Worm (Caenorhabditis elegans): ENCODE data around the gene B0302.4.

DNA sequence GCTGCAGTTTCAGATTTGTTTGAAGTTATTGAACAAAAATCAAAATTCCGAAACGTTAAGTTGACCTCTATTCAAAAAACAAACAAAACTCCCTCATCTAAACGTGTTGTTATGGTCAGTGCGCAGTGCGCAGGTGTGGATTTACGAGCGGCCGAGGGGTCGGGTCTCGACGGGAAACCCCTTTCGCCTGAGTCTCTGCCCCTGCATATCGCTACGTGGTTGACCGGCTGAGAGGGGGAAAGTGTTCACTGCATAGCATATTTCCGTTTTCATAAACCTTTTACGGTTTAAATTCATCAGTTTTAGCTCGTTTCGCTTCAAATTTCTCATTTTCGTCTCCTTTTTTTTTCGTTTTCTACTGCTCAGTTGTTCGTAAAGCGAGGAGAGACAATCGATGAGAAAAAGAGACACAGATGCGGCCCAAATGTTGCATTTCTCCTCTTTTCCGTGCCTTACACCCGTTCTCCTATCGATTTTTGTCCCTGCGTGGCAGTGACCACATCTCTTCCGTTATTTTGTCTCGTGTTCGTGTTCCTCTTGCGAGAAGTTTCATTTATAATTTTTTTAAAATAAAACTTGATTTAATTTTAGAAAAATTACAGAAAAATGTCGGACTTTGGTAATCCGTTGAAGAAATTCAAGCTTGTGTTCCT, 45.4 kb upstream of the B0302.4 start, which contains the start of gene rab-6.2:
- TF ChIP-seq ceh-90 (tag; optimal IDR thresholded peaks at IDR 0.05): no peak
- TF ChIP-seq fkh-4 (tag; optimal IDR thresholded peaks at IDR 0.05; ENCODE audit: borderline replicate concordance): no peak
- no peak for TF ChIP-seq nhr-11 (tag; optimal IDR thresholded peaks at IDR 0.05)
